Fruit fly (Drosophila melanogaster) Kc167 (cell line): Measurements from ENCODE around the gene neur.

ENCODE experiments used
- Myc ChIP-seq: fragments of >200 bp; optimal IDR thresholded peaks from 2 replicates; lab custom pipeline; 2017; ENCODE audit warnings: missing external identifiers
- Sin3A ChIP-seq: fragments of >200 bp; optimal IDR thresholded peaks from 2 replicates; lab custom pipeline; 2018; ENCODE audit warnings: missing external identifiers
- h ChIP-seq: fragments of >200 bp; optimal IDR thresholded peaks from 3 replicates; lab custom pipeline; 2018; ENCODE audit warnings: missing external identifiers
- insv ChIP-seq: fragments of >200 bp; optimal IDR thresholded peaks from 3 replicates; lab custom pipeline; 2018; ENCODE audit warnings: missing external identifiers
- psq ChIP-seq: fragments of >200 bp; optimal IDR thresholded peaks from 2 replicates; lab custom pipeline; 2017; ENCODE audit warnings: missing external identifiers
- ttk ChIP-seq: sonication (Bioruptor generic); optimal IDR thresholded peaks from 2 replicates; lab custom pipeline; 2017; ENCODE audit warnings: missing external identifiers

neur gene

DNA sequence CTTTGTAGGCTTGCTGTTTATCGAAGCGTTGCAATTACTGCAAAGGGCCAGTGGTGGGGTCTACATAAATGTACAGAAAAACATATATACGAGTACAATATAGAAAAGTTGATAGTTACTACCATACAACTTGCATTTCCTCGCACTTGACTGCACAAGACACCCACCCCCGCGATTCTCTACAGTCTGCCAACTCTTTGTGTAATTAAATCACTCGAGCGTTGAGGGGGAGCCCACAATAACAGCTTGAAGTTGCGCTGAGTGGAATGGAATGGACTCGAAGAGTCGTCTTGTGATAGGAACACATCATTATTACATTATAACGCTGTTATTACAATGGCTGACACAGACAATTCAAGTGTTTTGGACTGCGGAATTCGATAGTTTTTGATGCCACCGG lies 9.9 kb downstream of the neur start:
- TF ChIP-seq Sin3A (lab: Kevin White, UChicago) (no peak), Myc (lab: Kevin White, UChicago) (no peak), insv (lab: Kevin White, UChicago) (no peak), psq (lab: Kevin White, UChicago) (no peak), h (lab: Kevin White, UChicago) (no peak), ttk (lab: Kevin White, UChicago) (no peak)

DNA sequence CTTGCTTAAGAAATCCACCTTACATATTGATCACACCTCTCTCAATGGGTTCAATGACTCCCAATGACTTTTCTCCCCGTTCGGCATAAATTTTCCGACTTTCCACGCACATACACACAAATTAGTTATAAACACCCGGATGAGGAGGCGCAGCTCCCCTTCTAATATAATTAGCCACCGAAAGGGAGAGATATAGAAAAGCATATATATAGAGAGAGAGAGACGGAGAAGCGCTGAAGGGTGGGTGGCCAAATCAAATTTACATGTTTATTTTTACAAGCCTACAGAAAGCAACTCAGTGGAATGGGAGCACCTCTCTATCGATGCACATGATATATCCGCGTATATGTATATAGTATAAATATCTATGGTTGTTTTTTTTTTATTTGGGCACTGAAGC lies 10.6 kb downstream of the neur start:
- no peak for TF ChIP-seq ttk (lab: Kevin White, UChicago)
- no peak for TF ChIP-seq Myc (lab: Kevin White, UChicago)
- TF ChIP-seq psq (lab: Kevin White, UChicago): no peak
- TF ChIP-seq Sin3A (lab: Kevin White, UChicago): no peak
- no peak for TF ChIP-seq insv (lab: Kevin White, UChicago)
- no peak for TF ChIP-seq h (lab: Kevin White, UChicago)

DNA sequence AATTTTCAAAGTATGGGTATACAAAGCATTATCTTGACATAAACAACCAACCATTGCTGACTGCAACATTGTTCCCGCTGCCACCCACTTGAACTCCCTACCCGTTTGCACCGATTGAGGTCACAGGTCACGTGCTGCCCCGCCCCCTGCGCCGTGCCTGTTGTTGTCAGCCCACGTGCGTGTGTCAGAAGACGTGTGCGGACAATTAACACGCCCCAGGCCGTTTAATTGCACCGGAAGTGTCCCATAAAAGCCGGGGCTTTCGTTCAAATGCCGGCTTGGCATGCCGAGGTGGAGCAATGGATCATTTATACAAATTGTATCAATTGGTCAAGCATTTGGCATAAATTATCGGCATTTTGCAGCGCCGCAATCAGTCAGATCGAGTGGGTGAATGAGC lies 12.2 kb downstream of the neur start:
- TF ChIP-seq psq (lab: Kevin White, UChicago): no peak
- no peak for TF ChIP-seq ttk (lab: Kevin White, UChicago)
- TF ChIP-seq Sin3A (lab: Kevin White, UChicago): no peak
- TF ChIP-seq h (lab: Kevin White, UChicago): no peak
- no peak for TF ChIP-seq insv (lab: Kevin White, UChicago)
- no peak for TF ChIP-seq Myc (lab: Kevin White, UChicago)

DNA sequence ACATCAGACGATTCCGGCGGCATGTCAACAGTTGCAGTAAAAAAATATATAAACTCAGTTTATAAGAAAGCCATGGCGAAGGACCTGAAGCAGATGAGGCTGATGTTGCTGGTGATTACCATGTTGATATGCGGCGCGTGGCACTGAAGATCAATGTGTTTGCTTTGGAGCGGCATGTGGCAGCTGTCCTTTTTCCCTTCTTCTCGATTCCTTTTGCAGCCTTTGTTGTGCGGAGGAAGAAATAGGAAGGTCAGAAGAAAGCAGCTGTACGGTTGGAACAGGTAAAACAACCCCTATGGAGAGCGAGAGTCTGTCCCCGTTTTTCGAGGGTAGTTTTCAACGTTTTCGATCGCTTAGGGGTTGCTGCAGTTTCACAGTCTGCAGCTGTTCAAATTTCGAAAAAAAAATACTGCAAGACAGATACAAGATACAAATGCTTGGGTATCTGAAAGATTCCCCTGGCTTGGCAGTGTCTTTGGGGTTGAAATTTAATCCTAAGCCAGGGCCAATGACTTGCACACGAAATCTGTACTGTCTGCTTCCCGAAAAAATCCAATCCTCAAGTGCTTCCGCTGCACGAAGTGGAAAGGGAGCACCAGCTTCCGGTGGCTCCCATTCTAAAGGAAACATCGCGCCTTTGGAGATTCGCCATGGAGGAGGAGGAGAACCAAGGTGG lies 14.3 kb downstream of the neur start:
- TF ChIP-seq psq (lab: Kevin White, UChicago) (no peak), ttk (lab: Kevin White, UChicago) (no peak), insv (lab: Kevin White, UChicago) (no peak), Myc (lab: Kevin White, UChicago) (no peak), h (lab: Kevin White, UChicago) (no peak), Sin3A (lab: Kevin White, UChicago) (no peak)

DNA sequence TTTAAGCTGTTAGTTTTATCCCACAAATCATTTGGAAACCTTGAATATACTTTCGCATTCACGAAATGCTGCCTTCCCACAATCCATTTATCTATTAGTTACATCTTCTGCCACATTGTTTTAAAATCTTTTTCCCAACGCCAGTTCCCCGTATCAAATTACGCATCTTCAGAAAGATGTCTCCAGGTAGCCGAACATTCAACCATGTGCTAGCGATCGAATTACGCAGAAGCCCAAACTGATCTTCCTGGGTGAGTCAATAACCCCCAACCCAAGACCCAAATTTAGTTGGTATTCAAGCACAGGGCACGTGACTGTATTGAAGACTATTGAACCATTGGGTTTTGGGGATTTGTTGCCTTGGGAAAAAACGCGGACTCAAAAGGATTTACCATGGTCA lies 15.3 kb downstream of the neur start:
- no peak for TF ChIP-seq insv (lab: Kevin White, UChicago)
- TF ChIP-seq Myc (lab: Kevin White, UChicago): no peak

DNA sequence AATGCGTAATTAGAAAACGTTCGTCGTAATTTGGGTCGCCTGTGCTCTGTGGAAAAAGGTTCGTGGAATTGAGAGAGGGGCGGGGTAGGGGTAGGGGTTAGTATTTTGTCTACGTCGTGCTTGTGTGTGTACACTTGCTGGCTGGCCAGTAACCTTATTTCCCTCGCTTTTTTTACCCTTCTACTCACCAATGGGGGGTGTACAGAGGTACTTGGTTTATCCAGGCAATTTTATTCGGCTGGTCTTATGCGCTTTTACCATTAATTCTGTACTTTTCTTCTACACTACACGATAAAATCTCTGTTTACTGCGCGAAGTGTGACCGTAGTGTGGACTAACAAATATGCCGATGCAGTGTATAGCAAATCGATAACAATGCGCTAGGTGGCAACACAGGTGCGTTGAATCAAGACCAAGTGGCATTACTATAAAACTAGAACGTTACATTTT lies 19.6 kb downstream of the neur start, which contains the start of gene tgo:
Gene tgo, minus strand, starts transcription at position 334 of the 450 bp plus-strand sequence.
- TF ChIP-seq Myc (lab: Kevin White, UChicago): no peak
- TF ChIP-seq insv (lab: Kevin White, UChicago): no peak
- TF ChIP-seq Sin3A (lab: Kevin White, UChicago): no peak
- TF ChIP-seq h (lab: Kevin White, UChicago): no peak
- no peak for TF ChIP-seq ttk (lab: Kevin White, UChicago)
- TF ChIP-seq psq (lab: Kevin White, UChicago): no peak

DNA sequence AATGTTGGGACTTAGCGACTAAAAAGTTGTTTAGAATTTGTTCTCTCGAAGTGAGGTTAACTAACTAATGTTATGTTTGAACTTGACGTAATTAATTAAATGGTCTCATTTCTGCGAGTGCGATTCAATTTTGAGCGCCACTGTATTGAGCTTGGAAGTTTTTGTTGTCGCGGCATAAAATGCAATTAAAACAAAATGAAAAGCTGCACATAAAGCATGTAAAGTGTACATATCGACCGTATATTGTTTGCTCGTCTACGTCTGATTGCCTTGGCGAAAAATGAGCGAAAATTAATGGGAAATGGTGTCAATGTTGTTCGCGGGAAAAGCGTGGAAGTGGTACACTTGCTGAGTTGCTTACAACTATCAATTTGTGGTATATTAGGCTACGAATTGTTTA lies 22.4 kb downstream of the neur start:
- no peak for TF ChIP-seq insv (lab: Kevin White, UChicago)
- TF ChIP-seq psq (lab: Kevin White, UChicago): no peak
- no peak for TF ChIP-seq Myc (lab: Kevin White, UChicago)

DNA sequence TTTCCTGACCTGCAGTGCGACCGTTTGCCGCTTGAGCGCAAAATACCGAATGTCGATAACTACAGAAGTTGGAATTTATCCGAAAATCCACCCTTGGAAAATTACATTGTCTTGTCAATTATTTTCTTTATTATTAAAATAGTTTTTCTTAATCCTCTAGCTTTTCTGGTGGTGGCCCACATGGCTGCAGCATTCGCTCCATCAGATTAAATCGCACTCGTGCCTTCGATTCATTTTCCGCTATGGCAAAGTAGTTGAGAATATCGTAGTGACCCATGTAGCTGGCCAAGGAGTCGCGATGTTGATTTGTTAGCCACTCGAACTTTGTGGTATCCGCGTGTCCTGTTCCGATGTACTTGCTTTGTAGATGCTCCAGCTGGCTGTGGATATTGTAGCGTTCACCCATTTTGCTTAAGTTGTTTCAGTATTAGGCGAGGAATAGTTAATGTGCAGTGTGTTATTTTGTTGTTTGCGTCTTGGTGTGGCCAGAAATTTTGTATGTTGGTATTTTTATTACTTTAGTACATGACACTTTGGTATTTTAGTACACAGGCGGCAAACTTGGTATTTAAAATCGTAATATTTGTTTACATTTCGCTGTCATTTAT lies 24.3 kb downstream of the neur start, which contains the start of the genes Kcmf1, Sf3b5 and CG11986:
Gene Kcmf1, minus strand, starts transcription at position 51 of the 608 bp plus-strand sequence.
Gene Sf3b5, minus strand, starts transcription at position 483 of the 608 bp plus-strand sequence.
Gene CG11986, plus strand, starts transcription at position 588 of the 608 bp plus-strand sequence.
- TF ChIP-seq psq (lab: Kevin White, UChicago): no peak
- no peak for TF ChIP-seq Myc (lab: Kevin White, UChicago)
- no peak for TF ChIP-seq insv (lab: Kevin White, UChicago)
- TF ChIP-seq h (lab: Kevin White, UChicago): no peak

DNA sequence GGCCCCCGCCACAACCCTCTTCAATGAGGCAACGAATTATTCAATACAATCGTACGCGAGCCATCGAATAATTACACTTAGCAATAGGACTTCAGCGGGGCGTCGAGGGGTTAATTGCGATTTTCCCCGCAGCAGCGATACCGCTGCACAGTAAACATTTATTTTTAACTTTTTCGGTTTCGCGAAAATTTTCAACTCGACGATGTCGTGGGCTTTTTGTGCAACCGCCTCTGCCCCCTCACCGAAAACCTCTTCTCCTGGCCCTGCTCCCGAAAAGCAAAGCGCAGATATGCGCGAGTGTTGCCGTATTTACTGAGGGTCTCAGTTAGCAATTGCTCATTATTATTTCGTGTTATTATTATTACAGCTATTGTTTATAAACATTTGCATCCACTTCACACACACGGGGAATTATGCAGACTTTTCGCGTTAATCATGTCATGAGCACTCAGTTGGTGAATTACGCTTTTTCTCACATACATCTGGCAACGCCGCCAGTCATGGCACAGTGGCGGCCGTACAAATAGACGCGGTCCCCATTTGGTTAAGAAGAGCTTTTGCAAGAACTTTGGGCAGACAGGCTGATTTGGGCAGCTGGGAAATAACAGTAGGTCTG lies 25.4 kb downstream of the neur start:
- TF ChIP-seq Sin3A (lab: Kevin White, UChicago) (no peak), ttk (lab: Kevin White, UChicago) (no peak)

DNA sequence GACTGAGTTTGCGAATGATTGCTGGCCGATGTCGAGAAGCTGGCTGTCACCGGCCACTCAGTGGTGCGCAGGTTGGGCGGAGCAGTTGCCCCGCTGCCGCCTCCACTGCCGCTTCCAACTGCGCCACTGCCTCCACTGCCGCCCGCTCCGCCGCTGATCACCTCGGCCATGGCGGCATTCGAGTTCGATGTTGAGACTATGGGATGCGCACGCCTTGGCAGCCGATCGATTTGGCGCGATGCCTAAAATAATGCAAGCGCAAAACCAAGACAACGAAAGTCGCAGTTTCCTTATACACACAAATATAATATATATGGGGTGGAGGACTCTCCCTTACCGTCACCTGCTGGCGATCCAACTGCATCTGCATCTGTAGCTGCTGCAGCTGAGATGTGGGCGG lies 27.6 kb downstream of the neur start:
- TF ChIP-seq h (lab: Kevin White, UChicago): no peak
- no peak for TF ChIP-seq insv (lab: Kevin White, UChicago)
- no peak for TF ChIP-seq Sin3A (lab: Kevin White, UChicago)

DNA sequence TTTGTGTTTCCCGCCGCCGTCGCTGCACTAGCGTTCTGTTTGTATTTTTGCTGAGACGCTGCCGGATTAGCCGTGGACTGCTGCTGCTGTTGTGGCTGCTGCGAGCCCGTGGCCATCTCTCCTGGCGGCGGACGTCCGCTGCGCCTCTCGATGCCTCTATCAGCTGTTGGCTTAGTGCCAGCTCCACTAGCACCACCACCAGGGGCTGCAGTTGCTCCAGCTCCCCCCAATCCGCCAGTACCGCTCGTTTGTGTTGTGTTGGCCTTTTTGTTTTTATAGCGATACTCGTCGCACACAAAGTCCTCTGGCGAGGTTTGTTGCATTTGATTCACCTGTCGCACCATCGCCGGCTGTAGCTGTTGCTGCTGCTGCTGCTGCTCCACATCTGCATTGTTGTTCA lies 28.6 kb downstream of the neur start:
- no peak for TF ChIP-seq h (lab: Kevin White, UChicago)

DNA sequence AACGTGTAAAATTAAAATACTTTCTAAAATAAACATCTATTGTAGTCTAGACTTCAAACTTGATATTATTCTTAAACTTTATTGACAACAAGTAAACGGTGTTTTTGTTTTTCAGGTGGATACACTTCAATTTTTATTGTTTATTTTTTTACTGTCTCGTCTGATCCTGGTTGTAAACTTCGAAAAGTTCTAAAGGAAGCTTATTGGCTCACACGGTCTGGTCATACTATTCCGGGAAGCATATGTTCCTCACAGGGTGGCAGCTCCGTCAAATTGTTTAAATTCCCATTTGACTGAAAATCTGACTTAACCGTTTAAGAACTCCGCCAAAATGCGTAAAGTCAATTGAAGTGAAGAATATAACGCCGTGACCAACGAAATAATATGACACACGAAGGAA lies 31.1 kb downstream of the neur start, which contains the start of gene CG11983:
Gene CG11983, plus strand, starts transcription at position 120 of the 400 bp plus-strand sequence.
- no peak for TF ChIP-seq insv (lab: Kevin White, UChicago)
